Fruit fly (Drosophila melanogaster): Measurements from ENCODE around the gene CG5984.

The CG5984 gene

DNA sequence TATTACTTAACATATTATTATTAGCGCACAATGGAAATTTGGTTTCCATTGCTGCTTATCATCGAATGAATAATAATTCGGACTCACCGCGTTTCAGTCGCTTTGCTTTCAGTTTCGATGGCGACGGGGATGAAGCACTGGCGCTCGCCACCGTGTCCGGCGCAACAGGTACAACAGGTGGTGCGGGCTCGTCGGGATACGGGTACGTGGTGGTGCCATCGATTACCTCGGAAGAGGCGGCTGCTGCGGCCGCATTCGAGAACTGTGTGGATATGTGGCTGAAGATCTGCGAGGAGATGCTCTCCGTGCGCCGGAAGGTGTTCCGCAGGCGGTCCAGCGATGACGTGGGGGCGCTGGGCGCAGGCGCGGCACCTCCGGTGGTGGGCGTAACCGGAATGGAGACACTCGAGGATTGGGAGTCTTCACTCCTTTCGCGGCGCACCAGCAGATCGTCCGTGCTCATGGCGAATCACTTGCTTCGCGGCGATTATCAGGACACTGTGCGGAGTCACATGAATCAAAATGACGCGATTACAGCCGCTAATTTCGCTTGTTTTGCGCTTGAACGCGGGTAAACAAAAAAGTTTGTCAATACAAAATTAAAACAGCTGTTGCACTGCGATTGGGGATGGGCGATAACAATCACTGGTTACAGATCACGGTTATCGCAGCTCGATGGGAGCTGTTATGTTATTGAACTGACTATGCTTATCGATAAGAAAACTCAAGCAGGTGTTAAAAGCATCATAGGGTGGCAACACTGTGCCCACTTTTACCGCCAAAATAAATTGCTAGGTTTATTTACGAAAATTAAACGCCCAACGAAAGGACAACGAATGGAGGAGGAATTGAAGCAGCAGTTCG, 9.1 kb downstream of the CG5984 start, which contains the start of the genes CG31064 and PolA2 (continued):
- TF ChIP-seq fd3F (GFP tag; optimal IDR thresholded peaks at IDR 0.05) (no peak), CG7271 (tag; optimal IDR thresholded peaks at IDR 0.05) (no peak), Elba2 (GFP tag; optimal IDR thresholded peaks at IDR 0.05) (peak; percentile 0), CG12769 (tag; optimal IDR thresholded peaks at IDR 0.05) (no peak), Bdp1 (GFP tag; optimal IDR thresholded peaks at IDR 0.05) (no peak), CG12104 (GFP tag; optimal IDR thresholded peaks at IDR 0.05) (no peak), Scr (GFP tag; IDR thresholded peaks at IDR 0.05; ENCODE audit: partially characterized antibody) (peak; percentile 74), CG4404 (GFP tag; IDR thresholded peaks at IDR 0.05) (0 out of 2 replicates have a peak, but pooled peaks have one; percentile 28), MTF-1 (GFP tag; optimal IDR thresholded peaks at IDR 0.05; ENCODE audit: borderline replicate concordance) (no peak), CG2120 (GFP tag; optimal IDR thresholded peaks at IDR 0.05) (no peak), CG30020 (tag; optimal IDR thresholded peaks at IDR 0.05) (no peak), CG6689 (GFP tag; IDR thresholded peaks at IDR 0.05) (no peak), pho (GFP tag; optimal IDR thresholded peaks at IDR 0.05) (no peak), HmgD (GFP tag; optimal IDR thresholded peaks at IDR 0.05) (peak; percentile 58), CG15269 (tag; optimal IDR thresholded peaks at IDR 0.05) (no peak), fru (optimal IDR thresholded peaks at IDR 0.05) (no peak), MBD-R2 (GFP tag; IDR thresholded peaks at IDR 0.05) (peak; percentile 96), Sin3A (optimal IDR thresholded peaks at IDR 0.05) (peak; percentile 66), Med (GFP tag) (peak; percentile 88), CG14050 (GFP tag; IDR thresholded peaks at IDR 0.05) (no peak), dm (GFP tag; optimal IDR thresholded peaks at IDR 0.05) (peak; percentile 42), CG43689 (GFP tag; IDR thresholded peaks at IDR 0.05) (no peak), mirr (GFP tag; optimal IDR thresholded peaks at IDR 0.05) (no peak), Pdp1 (GFP tag; optimal IDR thresholded peaks at IDR 0.05) (no peak), ftz-f1 (GFP tag; optimal IDR thresholded peaks at IDR 0.05) (peak; percentile 78), CG8089 (GFP tag; optimal IDR thresholded peaks at IDR 0.05) (no peak), inv (GFP tag; IDR thresholded peaks at IDR 0.05; ENCODE audit: partially characterized antibody) (peak; percentile 60; the same call in 1 of the 2 replicates), Rfx (GFP tag; IDR thresholded peaks at IDR 0.05) (peak; percentile 58), scrt (GFP tag; optimal IDR thresholded peaks at IDR 0.05) (peak; percentile 90), sens-2 (GFP tag; IDR thresholded peaks at IDR 0.05) (no peak), Dip2 (GFP tag; IDR thresholded peaks at IDR 0.05) (no peak), Myb (GFP tag; optimal IDR thresholded peaks at IDR 0.05) (peak; percentile 67), Poxn (GFP tag; IDR thresholded peaks at IDR 0.05) (no peak), CG12942 (GFP tag; optimal IDR thresholded peaks at IDR 0.05) (no peak), jumu (GFP tag; optimal IDR thresholded peaks at IDR 0.05) (peak; percentile 34), Jarid2 (GFP tag; optimal IDR thresholded peaks at IDR 0.05) (no peak), Side (GFP tag; optimal IDR thresholded peaks at IDR 0.05) (no peak), Nf-YC (tag; optimal IDR thresholded peaks at IDR 0.05) (no peak), Hr39 (optimal IDR thresholded peaks at IDR 0.05) (no peak), tx (GFP tag; optimal IDR thresholded peaks at IDR 0.05) (no peak), wek (GFP tag; optimal IDR thresholded peaks at IDR 0.05) (no peak), Awh (GFP tag; IDR thresholded peaks at IDR 0.05) (no peak), oc (tag; optimal IDR thresholded peaks at IDR 0.05) (no peak), trh (GFP tag; optimal IDR thresholded peaks at IDR 0.05) (no peak), H2.0 (GFP tag; IDR thresholded peaks at IDR 0.05) (no peak), ind (GFP tag; optimal IDR thresholded peaks at IDR 0.05) (no peak), CG1832 (GFP tag; optimal IDR thresholded peaks at IDR 0.05) (no peak), CG10321 (GFP tag; IDR thresholded peaks at IDR 0.05) (no peak), CG13424 (tag; optimal IDR thresholded peaks at IDR 0.05) (peak; percentile 6), Six4 (GFP tag; optimal IDR thresholded peaks at IDR 0.05) (no peak), CG2202 (tag; optimal IDR thresholded peaks at IDR 0.05) (no peak)
